Fruit fly (Drosophila melanogaster) S2 (cell line): ENCODE results near the gene Elp1.

ENCODE experiments used
- CG8478 ChIP-seq: fragments of >200 bp; optimal IDR thresholded peaks from 2 replicates; lab custom pipeline; 2018
- CTCF ChIP-seq, 2 experiments: fragments of >200 bp; optimal IDR thresholded peaks; 2 replicates each; lab custom pipeline; 2018

The Elp1 gene

dm6 chr3R:11690857-11691471, 40.2 kb downstream of the Elp1 start:
- TF ChIP-seq CTCF (optimal IDR thresholded peaks at IDR 0.05; lab: Kevin White, UChicago) (no peak), CG8478 (lab: Kevin White, UChicago) (no peak)

- TF ChIP-seq CTCF (optimal IDR thresholded peaks at IDR 0.05; lab: Kevin White, UChicago) (no peak), CG8478 (lab: Kevin White, UChicago) (no peak)
Measured at dm6 chr3R:11691747-11692146, 41.0 kb downstream of the Elp1 start, which contains the start of gene CG18765. Gene CG18765 (minus strand): TSS chr3R:11691799.

dm6 chr3R:11692504-11692903, 41.7 kb downstream of the Elp1 start:
- TF ChIP-seq CTCF (optimal IDR thresholded peaks at IDR 0.05; lab: Kevin White, UChicago) (no peak), CG8478 (lab: Kevin White, UChicago) (no peak)

dm6 chr3R:11694311-11695305, 43.8 kb downstream of the Elp1 start, which contains the start of gene Fer3:
Gene Fer3 (minus strand): TSS chr3R:11694311.
- no peak for TF ChIP-seq CG8478 (lab: Kevin White, UChicago)
- TF ChIP-seq CTCF (optimal IDR thresholded peaks at IDR 0.05; lab: Kevin White, UChicago), result peak in 1 of 2 experiments; percentile 66

- no peak for TF ChIP-seq CTCF (optimal IDR thresholded peaks at IDR 0.05; lab: Kevin White, UChicago)
- TF ChIP-seq CG8478 (lab: Kevin White, UChicago), result no peak
Measured at dm6 chr3R:11696209-11696608, 45.4 kb downstream of the Elp1 start, which contains the start of gene CG14717. Gene CG14717 (plus strand): TSS chr3R:11696509.

- TF ChIP-seq CG8478 (lab: Kevin White, UChicago), result no peak
- no peak for TF ChIP-seq CTCF (optimal IDR thresholded peaks at IDR 0.05; lab: Kevin White, UChicago)
Measured at dm6 chr3R:11700314-11700713, 49.5 kb downstream of the Elp1 start, which contains the start of gene CG14718. Gene CG14718 (plus strand): TSS chr3R:11700614.

- TF ChIP-seq CG8478 (lab: Kevin White, UChicago), result no peak
- TF ChIP-seq CTCF (optimal IDR thresholded peaks at IDR 0.05; lab: Kevin White, UChicago), result no peak
Measured at dm6 chr3R:11703730-11704129, 53.0 kb downstream of the Elp1 start, which contains the start of gene I-t. Gene I-t (plus strand): TSS chr3R:11704030.
